Worm (Caenorhabditis elegans): Measurements from ENCODE around the gene lron-15.

ce11 chrII:6560291-6560690, 15.6 kb upstream of the lron-15 start:
- TF ChIP-seq tbx-2 (tag; optimal IDR thresholded peaks at IDR 0.05) (no peak), C34B4.2 (tag; optimal IDR thresholded peaks at IDR 0.05) (no peak), nhr-77 (tag; optimal IDR thresholded peaks at IDR 0.05) (no peak), lin-35 (GFP tag; optimal IDR thresholded peaks at IDR 0.05) (no peak), lin-15B (tag; optimal IDR thresholded peaks at IDR 0.05) (no peak)
